Fruit fly (Drosophila melanogaster): Measurements from ENCODE around the gene dyw.

dm6 chrX:2655479-2655878 is 38.2 kb downstream of the dyw start:
- TF ChIP-seq kay (GFP tag; ENCODE audit: borderline replicate concordance) (no peak), Clk (GFP tag; optimal IDR thresholded peaks at IDR 0.05) (no peak), CG33017 (tag; optimal IDR thresholded peaks at IDR 0.05) (no peak)

Measured in whole organism, adult.